Fruit fly (Drosophila melanogaster) whole organism: ENCODE measurements around the gene CG34163.
"Not testable (repeated sequence)": the region's sequence is repeated elsewhere in the genome, so short reads cannot be mapped to it uniquely, and the experiment has no call there.

Experiments
- CG8478 ChIP-seq: fragments of >200 bp; optimal IDR thresholded peaks from 2 replicates; lab custom pipeline; 2018; ENCODE audit warnings: inconsistent platforms
- Dll ChIP-seq: fragments of >200 bp; optimal IDR thresholded peaks from 2 replicates; lab custom pipeline; 2017
- EcR ChIP-seq, 2 experiments: fragments of >200 bp; optimal IDR thresholded peaks; 2 replicates each; lab custom pipeline; 2017; ENCODE audit warnings: missing biosample characterization in 2 of 2, missing genetic modification characterization in 2 of 2, missing genetic modification reagents in 2 of 2
- pan ChIP-seq: fragments of >200 bp; optimal IDR thresholded peaks from 2 replicates; lab custom pipeline; 2017
- psq ChIP-seq: fragments of >200 bp; optimal IDR thresholded peaks from 2 replicates; lab custom pipeline; 2017
- usp ChIP-seq: fragments of >200 bp; optimal IDR thresholded peaks from 2 replicates; lab custom pipeline; 2017; ENCODE audit warnings: missing biosample characterization, missing genetic modification characterization, mixed read lengths

The CG34163 gene

DNA sequence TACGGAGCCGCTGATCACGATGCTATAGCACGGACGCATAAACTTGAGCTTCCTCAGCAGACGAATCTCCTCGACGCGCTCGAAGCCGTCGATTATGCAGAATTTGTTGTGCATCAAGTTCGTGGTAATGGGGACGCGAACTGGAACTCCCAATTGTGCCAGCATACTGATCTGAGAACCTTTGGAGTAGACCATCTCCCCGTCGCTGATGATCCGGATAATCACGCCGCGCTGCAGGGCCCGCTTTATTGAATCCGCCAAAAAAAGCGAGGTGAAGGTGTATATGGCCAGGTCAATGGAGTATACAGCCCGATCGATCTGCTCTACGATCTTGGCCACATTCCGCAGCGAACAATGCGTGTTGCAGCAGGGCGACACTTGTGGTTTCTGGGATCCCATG, 1.1 kb downstream of the CG34163 start:
- TF ChIP-seq pan (lab: Kevin White, UChicago) (no peak), EcR (GFP tag; optimal IDR thresholded peaks at IDR 0.05; lab: Kevin White, UChicago) (no peak), CG8478 (lab: Kevin White, UChicago) (no peak), usp (GFP tag; lab: Kevin White, UChicago) (no peak), psq (lab: Kevin White, UChicago) (no peak), Dll (no peak)

DNA sequence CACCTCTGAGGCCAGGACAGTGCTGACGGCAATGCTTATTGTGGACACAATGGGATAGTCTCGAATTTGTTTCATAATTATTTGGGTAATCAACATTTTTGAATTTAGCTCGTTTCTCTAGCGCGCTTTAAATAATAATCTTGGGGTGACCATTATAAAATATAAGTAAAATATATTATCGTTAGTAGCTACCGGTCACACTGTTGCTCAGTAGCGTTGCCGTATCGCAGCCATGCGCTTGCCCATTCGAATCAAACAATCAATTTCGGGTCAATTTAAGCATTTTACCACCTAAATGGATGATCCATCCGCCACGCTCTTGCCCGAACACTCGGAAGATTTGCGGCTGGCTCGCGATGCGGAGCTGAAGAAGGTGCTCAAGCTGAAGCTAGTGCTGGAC, 1.7 kb downstream of the CG34163 start, which contains the start of the genes zuc and dgt2:
zuc (minus strand) TSS at position 154 of the 400 bp plus-strand sequence.
dgt2 (plus strand) TSS at position 208 of the 400 bp plus-strand sequence.
- TF ChIP-seq usp (GFP tag; lab: Kevin White, UChicago): no peak

DNA sequence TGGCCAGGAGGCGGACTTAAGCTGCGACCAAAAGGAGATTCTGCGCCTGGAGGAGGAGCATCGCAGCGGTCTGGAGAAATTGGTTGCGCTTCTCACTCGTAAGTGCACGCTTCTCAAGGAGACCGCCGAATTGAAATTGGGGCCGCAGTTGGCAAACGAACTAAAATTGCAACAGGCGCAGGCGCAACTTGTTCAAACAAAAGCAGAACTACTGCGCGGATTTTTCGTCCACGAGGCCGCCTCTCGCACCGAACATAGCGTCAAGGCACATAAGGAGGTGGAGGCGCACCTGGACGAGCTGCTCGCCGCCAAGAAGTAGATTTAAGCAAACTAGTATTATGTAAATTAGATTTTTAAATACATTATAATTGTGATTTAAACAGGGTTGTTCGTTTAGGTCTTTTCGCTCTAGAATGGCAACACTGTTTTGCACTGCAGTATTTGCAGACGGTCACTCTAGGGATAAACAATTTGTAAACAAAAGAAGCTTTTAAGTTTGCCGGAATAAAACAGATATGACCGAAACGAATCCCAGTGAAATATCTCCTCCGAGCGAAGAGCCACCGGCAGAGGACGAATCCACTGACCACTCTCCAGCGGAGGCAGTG, 2.5 kb downstream of the CG34163 start, which contains the start of gene escl:
escl (plus strand) TSS at position 470 of the 608 bp plus-strand sequence.
- no peak for TF ChIP-seq EcR (GFP tag; optimal IDR thresholded peaks at IDR 0.05; lab: Kevin White, UChicago)
- no peak for TF ChIP-seq pan (lab: Kevin White, UChicago)

DNA sequence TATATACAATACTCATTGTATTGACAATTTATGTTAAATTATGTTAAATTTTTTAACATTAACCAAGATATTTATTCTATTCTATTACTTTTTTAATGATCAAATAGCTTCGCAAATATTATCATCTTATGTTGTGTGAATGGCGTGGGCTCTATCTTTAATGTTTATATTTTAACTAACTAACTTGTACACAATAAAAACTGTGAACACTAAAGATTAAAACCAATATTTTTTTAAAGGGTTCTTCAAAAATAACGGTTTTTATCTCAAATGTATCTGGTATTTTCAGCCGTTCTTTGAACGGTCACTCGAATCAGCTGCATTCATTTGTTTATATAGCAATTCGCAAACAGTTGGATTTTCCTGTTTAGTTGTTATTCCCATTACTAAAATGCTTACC, 4.5 kb downstream of the CG34163 start, which contains the start of gene Ada1-2:
Ada1-2 (plus strand) TSS at position 301 of the 400 bp plus-strand sequence.
- TF ChIP-seq psq (lab: Kevin White, UChicago); EcR (GFP tag; optimal IDR thresholded peaks at IDR 0.05; lab: Kevin White, UChicago); pan (lab: Kevin White, UChicago): not testable (repeated sequence)

DNA sequence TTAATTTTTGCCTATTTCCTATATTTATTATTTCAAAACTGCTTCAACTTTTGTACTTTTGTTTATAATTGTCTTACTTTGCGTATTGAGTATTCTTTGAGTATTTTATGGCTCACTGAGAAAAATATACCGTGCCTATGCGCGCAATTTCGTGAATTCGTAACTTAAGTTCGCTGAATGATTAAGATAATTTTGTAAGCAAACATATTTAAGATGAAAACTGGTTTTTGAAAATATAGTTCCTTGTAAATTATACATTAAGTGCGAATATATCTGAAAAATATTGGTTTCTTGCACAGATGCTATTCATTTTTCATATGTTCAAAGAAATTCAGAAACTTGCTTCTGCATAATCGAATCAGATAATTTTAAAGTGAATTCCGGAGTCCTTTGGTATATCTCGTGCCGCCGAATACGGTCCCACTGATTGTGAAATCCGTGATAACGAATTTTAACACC, 7.3 kb downstream of the CG34163 start, which contains the start of the genes CG18789 and Qtzl:
CG18789 (minus strand) TSS at position 101 of the 459 bp plus-strand sequence.
Qtzl (plus strand) TSS at position 409 of the 459 bp plus-strand sequence.
- TF ChIP-seq EcR (GFP tag; optimal IDR thresholded peaks at IDR 0.05; lab: Kevin White, UChicago); pan (lab: Kevin White, UChicago); usp (GFP tag; lab: Kevin White, UChicago): not testable (repeated sequence)

DNA sequence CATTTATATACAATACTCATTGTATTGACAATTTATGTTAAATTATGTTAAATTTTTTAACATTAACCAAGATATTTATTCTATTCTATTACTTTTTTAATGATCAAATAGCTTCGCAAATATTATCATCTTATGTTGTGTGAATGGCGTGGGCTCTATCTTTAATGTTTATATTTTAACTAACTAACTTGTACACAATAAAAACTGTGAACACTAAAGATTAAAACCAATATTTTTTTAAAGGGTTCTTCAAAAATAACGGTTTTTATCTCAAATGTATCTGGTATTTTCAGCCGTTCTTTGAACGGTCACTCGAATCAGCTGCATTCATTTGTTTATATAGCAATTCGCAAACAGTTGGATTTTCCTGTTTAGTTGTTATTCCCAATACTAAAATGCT, 8.4 kb downstream of the CG34163 start, which contains the start of gene Ada1-1:
Ada1-1 (plus strand) TSS at position 301 of the 400 bp plus-strand sequence.
- TF ChIP-seq usp (GFP tag; lab: Kevin White, UChicago); EcR (GFP tag; optimal IDR thresholded peaks at IDR 0.05; lab: Kevin White, UChicago); Dll: not testable (repeated sequence)

DNA sequence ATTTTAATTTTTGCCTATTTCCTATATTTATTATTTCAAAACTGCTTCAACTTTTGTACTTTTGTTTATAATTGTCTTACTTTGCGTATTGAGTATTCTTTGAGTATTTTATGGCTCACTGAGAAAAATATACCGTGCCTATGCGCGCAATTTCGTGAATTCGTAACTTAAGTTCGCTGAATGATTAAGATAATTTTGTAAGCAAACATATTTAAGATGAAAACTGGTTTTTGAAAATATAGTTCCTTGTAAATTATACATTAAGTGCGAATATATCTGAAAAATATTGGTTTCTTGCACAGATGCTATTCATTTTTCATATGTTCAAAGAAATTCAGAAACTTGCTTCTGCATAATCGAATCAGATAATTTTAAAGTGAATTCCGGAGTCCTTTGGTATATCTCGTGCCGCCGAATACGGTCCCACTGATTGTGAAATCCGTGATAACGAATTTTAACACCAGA, 11.2 kb downstream of the CG34163 start, which contains the start of the genes CG18787 and Nfs1:
CG18787 (minus strand) TSS at position 101 of the 465 bp plus-strand sequence.
Nfs1 (plus strand) TSS at position 415 of the 465 bp plus-strand sequence.
- not testable (repeated sequence) for TF ChIP-seq usp (GFP tag; lab: Kevin White, UChicago); Dll; psq (lab: Kevin White, UChicago)

DNA sequence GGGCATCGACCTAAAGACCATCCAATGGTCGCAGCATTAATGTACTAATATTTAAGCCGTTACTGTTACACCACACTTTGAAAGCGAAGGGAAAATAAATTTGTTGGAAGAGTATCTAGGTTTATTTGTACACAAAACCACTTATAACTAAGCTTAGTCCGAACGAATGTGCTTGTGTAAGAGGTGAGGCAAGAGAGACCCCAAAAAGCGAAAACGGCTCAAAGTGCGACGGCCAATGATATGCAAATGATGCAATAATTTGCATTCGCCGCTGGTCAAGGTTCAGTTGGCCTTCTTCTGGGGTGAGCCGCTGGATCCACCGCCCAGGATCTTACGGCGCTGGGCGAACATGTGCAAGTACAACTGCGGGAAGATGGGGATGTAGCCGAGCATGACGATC, 13.1 kb downstream of the CG34163 start:
- no peak for TF ChIP-seq pan (lab: Kevin White, UChicago)
- no peak for TF ChIP-seq Dll
- no peak for TF ChIP-seq psq (lab: Kevin White, UChicago)
- no peak for TF ChIP-seq usp (GFP tag; lab: Kevin White, UChicago)
- no peak for TF ChIP-seq CG8478 (lab: Kevin White, UChicago)
- TF ChIP-seq EcR (GFP tag; optimal IDR thresholded peaks at IDR 0.05; lab: Kevin White, UChicago): no peak

DNA sequence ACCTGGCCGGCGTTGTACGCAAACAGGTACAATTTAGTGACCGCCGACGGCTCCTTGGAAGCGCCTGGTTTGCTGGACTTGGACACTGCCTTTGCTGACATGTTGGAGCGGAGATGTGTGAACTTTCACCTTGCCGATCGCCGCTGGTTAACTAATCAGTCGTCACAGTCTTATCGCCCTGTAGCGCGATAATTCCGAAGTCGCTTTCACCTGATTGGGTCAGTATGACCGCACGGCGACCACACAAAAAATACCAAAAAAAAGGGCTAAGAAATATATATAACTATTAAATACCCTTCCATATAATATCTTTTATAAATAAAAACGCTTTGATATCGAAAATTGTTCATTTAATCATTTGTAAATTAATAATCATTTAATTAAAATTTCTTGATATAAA, 14.0 kb downstream of the CG34163 start, which contains the start of gene Hacd1:
Hacd1 (minus strand) TSS at position 216 of the 400 bp plus-strand sequence.
- TF ChIP-seq pan (lab: Kevin White, UChicago): no peak
- TF ChIP-seq Dll: no peak
- no peak for TF ChIP-seq CG8478 (lab: Kevin White, UChicago)
- TF ChIP-seq EcR (GFP tag; optimal IDR thresholded peaks at IDR 0.05; lab: Kevin White, UChicago): no peak
- no peak for TF ChIP-seq usp (GFP tag; lab: Kevin White, UChicago)
- TF ChIP-seq psq (lab: Kevin White, UChicago): no peak

DNA sequence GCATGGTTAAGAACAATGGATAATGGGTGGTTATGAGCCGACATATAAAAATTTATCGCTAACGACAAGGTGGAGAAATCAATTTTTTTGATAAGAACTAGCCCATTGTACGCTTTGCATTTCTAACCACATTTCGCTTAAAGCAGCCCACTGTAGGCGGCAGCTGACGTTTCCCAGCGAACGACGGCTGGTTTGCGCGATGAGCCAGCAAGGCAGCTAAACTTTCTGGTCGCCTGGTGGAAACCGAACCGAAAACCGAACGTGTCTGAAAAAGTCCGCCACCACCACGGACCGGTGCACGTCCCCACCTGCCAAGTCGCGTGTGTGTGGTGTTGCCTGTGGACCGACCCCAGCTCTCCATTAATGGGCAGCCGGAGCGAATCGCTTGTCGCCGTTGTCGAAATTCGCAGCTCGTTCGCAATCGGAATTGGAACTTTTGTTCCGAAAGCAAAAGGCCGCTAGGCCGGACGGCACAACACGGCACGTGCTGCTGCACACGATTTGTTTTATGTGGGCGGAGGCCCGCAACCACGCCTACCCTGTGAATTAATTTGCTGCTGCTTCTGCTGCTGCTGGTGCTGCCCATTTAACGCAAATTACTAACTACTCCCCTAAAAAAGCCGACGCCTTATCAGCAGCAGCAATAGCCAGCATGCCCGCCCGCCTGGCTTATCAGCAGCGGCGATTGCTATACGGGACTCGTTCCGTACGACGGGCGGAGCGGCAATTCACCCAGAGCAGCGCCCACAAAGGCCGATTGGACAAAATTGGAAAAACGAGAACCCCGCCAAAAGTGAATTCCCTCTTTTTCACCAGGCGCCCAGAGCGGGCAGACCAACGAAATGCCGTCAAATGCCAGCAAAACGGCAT, 15.1 kb downstream of the CG34163 start:
- TF ChIP-seq EcR (GFP tag; optimal IDR thresholded peaks at IDR 0.05; lab: Kevin White, UChicago): no peak
- peak; percentile 50 for TF ChIP-seq Dll

DNA sequence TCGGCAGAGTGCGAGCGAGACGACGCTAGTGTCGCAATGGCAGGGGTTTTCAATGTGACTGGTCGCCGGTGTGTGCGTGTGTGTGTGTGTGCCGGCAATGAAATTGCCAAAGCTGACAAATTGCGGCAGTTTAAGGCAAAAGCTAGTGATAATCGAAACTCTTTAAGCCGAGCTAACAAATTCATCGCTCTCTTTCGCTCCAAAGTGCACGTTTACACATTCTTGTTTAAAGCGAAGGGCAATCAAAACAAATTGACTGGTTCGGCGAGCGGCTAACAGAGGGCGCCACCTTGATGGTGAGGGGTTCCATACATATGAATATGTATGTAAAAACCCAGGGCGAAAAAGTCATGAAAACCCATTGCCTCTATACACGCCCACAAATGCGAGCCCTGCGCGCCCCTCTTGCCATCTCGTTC, 15.7 kb downstream of the CG34163 start:
- no peak for TF ChIP-seq pan (lab: Kevin White, UChicago)
- TF ChIP-seq CG8478 (lab: Kevin White, UChicago): no peak
- TF ChIP-seq psq (lab: Kevin White, UChicago): no peak
- TF ChIP-seq Dll: no peak
- no peak for TF ChIP-seq usp (GFP tag; lab: Kevin White, UChicago)
- TF ChIP-seq EcR (GFP tag; optimal IDR thresholded peaks at IDR 0.05; lab: Kevin White, UChicago): no peak
